Worm (Caenorhabditis elegans): ENCODE results near the gene gcn-2.

The gcn-2 gene

DNA sequence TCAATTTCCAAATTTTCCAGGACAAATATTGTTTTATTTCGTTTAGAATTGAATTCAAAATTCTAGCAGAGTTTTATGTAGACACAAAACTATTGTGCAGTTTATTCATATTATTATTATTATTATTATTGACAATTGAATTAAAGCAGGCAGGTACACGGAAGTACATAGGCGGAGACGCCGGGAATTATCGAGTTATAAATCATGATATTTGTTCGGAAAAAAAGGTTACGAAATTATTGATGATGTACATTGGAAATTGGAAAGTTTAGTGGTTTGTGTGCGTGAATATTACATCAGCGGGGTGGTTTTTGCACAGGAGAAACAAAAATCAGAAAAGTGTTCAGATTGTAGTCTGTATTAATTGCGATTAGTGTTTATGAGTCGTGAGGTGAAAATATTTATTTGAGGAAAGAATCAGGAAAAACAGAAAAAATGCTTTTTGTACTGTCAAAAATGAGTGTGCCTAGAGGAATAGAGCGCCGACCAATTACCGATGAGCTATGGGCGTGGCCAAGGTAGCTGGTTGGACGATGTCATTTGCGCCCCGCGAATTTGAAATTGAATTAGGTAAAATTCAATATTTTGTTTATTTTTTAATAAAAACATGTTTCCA lies 7.6 kb upstream of the gcn-2 start (continued):
- TF ChIP-seq nhr-25 (tag; optimal IDR thresholded peaks at IDR 0.05; ENCODE audit: borderline replicate concordance, insufficient read depth) = no peak
- peak in 1 of 2 experiments; percentile 18 for TF ChIP-seq mdl-1 (tag; optimal IDR thresholded peaks at IDR 0.05)
- no peak for TF ChIP-seq Y5F2A.4 (GFP tag; optimal IDR thresholded peaks at IDR 0.05)

ce11 chrII:13077746-13078145 lies 6.2 kb upstream of the gcn-2 start:
- TF ChIP-seq attf-4 (tag; optimal IDR thresholded peaks at IDR 0.05) (no peak), zfp-3 (GFP tag; conservative IDR thresholded peaks at IDR 0.05) (0 out of 2 replicates have a peak, but pooled peaks have one; percentile 39), Y75B8A.6 (GFP tag; IDR thresholded peaks at IDR 0.05) (no peak), vab-7 (GFP tag; IDR thresholded peaks at IDR 0.05) (no peak), aha-1 (tag) (no peak), mep-1 (tag; optimal IDR thresholded peaks at IDR 0.05) (peak; percentile 27), hmg-1.1 (GFP tag; IDR thresholded peaks at IDR 0.05) (no peak), nhr-48 (tag; optimal IDR thresholded peaks at IDR 0.05) (peak; percentile 87), gei-8 (GFP tag; optimal IDR thresholded peaks at IDR 0.05) (no peak), nhr-77 (tag; optimal IDR thresholded peaks at IDR 0.05) (peak; percentile 55), mdl-1 (tag; optimal IDR thresholded peaks at IDR 0.05) (peak in 1 of 2 experiments; percentile 67), tag-97 (GFP tag; IDR thresholded peaks at IDR 0.05) (no peak), php-3 (GFP tag; IDR thresholded peaks at IDR 0.05) (peak; percentile 97), pha-4 (GFP tag; IDR thresholded peaks at IDR 0.05) (0 out of 2 replicates have a peak, but pooled peaks have one; percentile 15), pha-4 (tag; optimal IDR thresholded peaks at IDR 0.05) (no peak), nhr-28 (tag; optimal IDR thresholded peaks at IDR 0.05) (peak; percentile 91), lin-29 (GFP tag; IDR thresholded peaks at IDR 0.05) (no peak), dve-1 (tag; optimal IDR thresholded peaks at IDR 0.05; ENCODE audit: insufficient read depth) (peak; percentile 94), spr-3 (GFP tag; optimal IDR thresholded peaks at IDR 0.05) (no peak), lin-38 (GFP tag; IDR thresholded peaks at IDR 0.05) (peak; percentile 11; the same call in 1 of the 2 replicates), lir-3 (tag; optimal IDR thresholded peaks at IDR 0.05) (no peak), hlh-11 (tag; optimal IDR thresholded peaks at IDR 0.05) (peak; percentile 90), mes-2 (tag; optimal IDR thresholded peaks at IDR 0.05; ENCODE audit: poor library complexity, severe bottlenecking) (peak; percentile 8), ctbp-1 (GFP tag; IDR thresholded peaks at IDR 0.05) (no peak), daf-16 (GFP tag; optimal IDR thresholded peaks at IDR 0.05) (peak in 1 of 2 experiments; percentile 84), daf-16 (tag; optimal IDR thresholded peaks at IDR 0.05) (peak; percentile 99), hlh-30 (tag; optimal IDR thresholded peaks at IDR 0.05; ENCODE audit: insufficient read depth) (peak; percentile 70), tra-1 (GFP tag; IDR thresholded peaks at IDR 0.05) (peak; percentile 78), hif-1 (tag; optimal IDR thresholded peaks at IDR 0.05) (peak in 1 of 2 experiments; percentile 27), mxl-2 (GFP tag; conservative IDR thresholded peaks at IDR 0.05) (peak; percentile 45; the same call in 1 of the 2 replicates), zip-2 (tag; optimal IDR thresholded peaks at IDR 0.05) (no peak), nhr-102 (tag; optimal IDR thresholded peaks at IDR 0.05) (peak; percentile 80), lin-13 (GFP tag; optimal IDR thresholded peaks at IDR 0.05) (peak; percentile 9), cey-2 (tag; optimal IDR thresholded peaks at IDR 0.05; ENCODE audit: borderline replicate concordance, insufficient read depth) (no peak), skn-1 (tag; optimal IDR thresholded peaks at IDR 0.05) (no peak), ceh-62 (tag; optimal IDR thresholded peaks at IDR 0.05) (no peak), snpc-4 (tag; optimal IDR thresholded peaks at IDR 0.05) (no peak), ceh-20 (GFP tag; IDR thresholded peaks at IDR 0.05) (peak; percentile 71), nhr-10 (tag; optimal IDR thresholded peaks at IDR 0.05) (peak; percentile 11), rbr-2 (tag; optimal IDR thresholded peaks at IDR 0.05) (no peak), mdt-29 (GFP tag; IDR thresholded peaks at IDR 0.05) (0 out of 2 replicates have a peak, but pooled peaks have one; percentile 52), unc-62 (GFP tag; optimal IDR thresholded peaks at IDR 0.05 in 1 of 2) (peak in 1 of 2 experiments; percentile 92), unc-62 (tag; optimal IDR thresholded peaks at IDR 0.05) (no peak), egl-27 (tag; optimal IDR thresholded peaks at IDR 0.05) (no peak), dmd-6 (GFP tag; IDR thresholded peaks at IDR 0.05) (peak; percentile 93), lin-1 (GFP tag; IDR thresholded peaks at IDR 0.05) (peak; percentile 86)

All from whole organism, L4 larva.